Worm (Caenorhabditis elegans) whole organism, L4 larva: ENCODE data around the gene C14A6.8.

ENCODE experiments used
- F26F4.8 ChIP-seq: fragments of 200-800 bp; sonication (Bioruptor generic); conservative IDR thresholded peaks from 2 replicates; pipeline ENCODE4 v1.3.6; 2022; ENCODE audit warnings: missing genetic modification characterization, missing compliant biosample characterization
- F44E2.7 ChIP-seq: fragments of 200-800 bp; sonication (Bioruptor generic); IDR thresholded peaks from 2 replicates; pipeline ENCODE4 v2.1.2; 2022; ENCODE audit warnings: missing genetic modification characterization, missing compliant biosample characterization
- T20F7.1 ChIP-seq: fragments of 200-800 bp; sonication (Bioruptor generic); optimal IDR thresholded peaks from 2 replicates; lab custom pipeline; 2018; ENCODE audit warnings: mild to moderate bottlenecking, missing genetic modification characterization, missing compliant biosample characterization
- Y105C5A.15 ChIP-seq: fragments of 200-800 bp; sonication (Bioruptor generic); IDR thresholded peaks from 2 replicates; pipeline ENCODE4 v1.3.6; 2022; ENCODE audit warnings: missing genetic modification characterization, missing compliant biosample characterization
- Y5F2A.4 ChIP-seq: fragments of 200-800 bp; sonication (Bioruptor generic); optimal IDR thresholded peaks from 2 replicates; lab custom pipeline; 2018; ENCODE audit warnings: mild to moderate bottlenecking, missing genetic modification characterization, missing compliant biosample characterization
- ceh-20 ChIP-seq: fragments of 200-800 bp; sonication (Bioruptor generic); IDR thresholded peaks from 2 replicates; pipeline ENCODE4 v1.3.6; 2022; ENCODE audit warnings: missing genetic modification reagents, missing genetic modification characterization, missing compliant biosample characterization
- ceh-28 ChIP-seq: fragments of 150-350 bp; optimal IDR thresholded peaks from 2 replicates; lab custom pipeline; 2014; ENCODE audit warnings: missing biosample characterization, missing genetic modification reagents, missing genetic modification characterization
- ceh-44 ChIP-seq: fragments of 200-800 bp; sonication (Bioruptor generic); IDR thresholded peaks from 2 replicates; pipeline ENCODE4 v1.3.6; 2022; ENCODE audit warnings: missing genetic modification reagents, missing genetic modification characterization, missing compliant biosample characterization
- ceh-82 ChIP-seq: sonication (generic microtip); optimal IDR thresholded peaks from 2 replicates; lab custom pipeline; 2017; ENCODE audit warnings: missing biosample characterization, missing genetic modification characterization
- cey-2 ChIP-seq: sonication (generic microtip); optimal IDR thresholded peaks from 3 replicates; lab custom pipeline; 2017; ENCODE audit warnings: missing genetic modification characterization, mild to moderate bottlenecking, missing compliant biosample characterization, antibody characterized with exemption, borderline replicate concordance; ENCODE audit not compliant: insufficient read depth
- ctbp-1 ChIP-seq: fragments of 200-800 bp; sonication (Bioruptor generic); IDR thresholded peaks from 2 replicates; pipeline ENCODE4 v1.3.6; 2022; ENCODE audit warnings: missing genetic modification reagents, missing genetic modification characterization, missing compliant biosample characterization
- daf-16 ChIP-seq, 3 experiments: sonication (generic microtip); optimal IDR thresholded peaks; 2 replicates each; lab custom pipeline; 2016 to 2017; ENCODE audit warnings: missing genetic modification characterization in 3 of 3, missing genetic modification reagents in 3 of 3, mild to moderate bottlenecking in 2 of 3, missing compliant biosample characterization in 2 of 3, missing biosample characterization in 1 of 3, moderate library complexity in 1 of 3
- daf-8 ChIP-seq: fragments of 200-800 bp; sonication (Bioruptor generic); IDR thresholded peaks from 2 replicates; pipeline ENCODE4 v1.3.6; 2022; ENCODE audit warnings: missing genetic modification characterization, missing compliant biosample characterization
- dmd-6 ChIP-seq: fragments of 200-800 bp; sonication (Bioruptor generic); IDR thresholded peaks from 2 replicates; pipeline ENCODE4 v1.3.6; 2022; ENCODE audit warnings: missing genetic modification reagents, missing genetic modification characterization, missing compliant biosample characterization
- dmd-8 ChIP-seq: fragments of 200-800 bp; sonication (Bioruptor generic); IDR thresholded peaks from 2 replicates; pipeline ENCODE4 v1.3.6; 2022; ENCODE audit warnings: missing genetic modification characterization, missing compliant biosample characterization
- dmd-9 ChIP-seq: fragments of 200-800 bp; sonication (Bioruptor generic); IDR thresholded peaks from 2 replicates; pipeline ENCODE4 v1.3.6; 2022; ENCODE audit warnings: missing genetic modification reagents, missing genetic modification characterization, missing compliant biosample characterization
- dve-1 ChIP-seq: sonication (generic microtip); optimal IDR thresholded peaks from 2 replicates; lab custom pipeline; 2017; ENCODE audit warnings: antibody characterized with exemption, mild to moderate bottlenecking, missing genetic modification characterization, missing compliant biosample characterization; ENCODE audit not compliant: insufficient read depth
- hif-1 ChIP-seq, 2 experiments: sonication (generic microtip); optimal IDR thresholded peaks; 2 replicates each; lab custom pipeline; 2016 to 2017; ENCODE audit warnings: missing compliant biosample characterization in 2 of 2, missing genetic modification characterization in 2 of 2, missing genetic modification reagents in 2 of 2, missing genotype in 2 of 2, mild to moderate bottlenecking in 1 of 2
- lim-7 ChIP-seq: fragments of 200-800 bp; sonication (Bioruptor generic); IDR thresholded peaks from 2 replicates; pipeline ENCODE4 v1.3.6; 2022; ENCODE audit warnings: missing genetic modification characterization, missing compliant biosample characterization
- lin-1 ChIP-seq: fragments of 200-800 bp; sonication (Bioruptor generic); IDR thresholded peaks from 2 replicates; pipeline ENCODE4 v1.3.6; 2022; ENCODE audit warnings: missing genetic modification reagents, missing genetic modification characterization, missing compliant biosample characterization
- nhr-11 ChIP-seq: fragments of 150-350 bp; optimal IDR thresholded peaks from 2 replicates; lab custom pipeline; 2014; ENCODE audit warnings: missing biosample characterization, missing genetic modification characterization
- nhr-25 ChIP-seq: sonication (generic microtip); optimal IDR thresholded peaks from 2 replicates; lab custom pipeline; 2017; ENCODE audit warnings: missing genetic modification characterization, mild to moderate bottlenecking, missing compliant biosample characterization, antibody characterized with exemption, moderate library complexity, borderline replicate concordance; ENCODE audit not compliant: insufficient read depth
- php-3 ChIP-seq: fragments of 200-800 bp; sonication (Bioruptor generic); IDR thresholded peaks from 2 replicates; pipeline ENCODE4 v1.3.6; 2022; ENCODE audit warnings: missing genetic modification reagents, missing genetic modification characterization, missing compliant biosample characterization
- pqm-1 ChIP-seq: sonication (generic microtip); optimal IDR thresholded peaks from 2 replicates; lab custom pipeline; 2017; ENCODE audit warnings: missing biosample characterization, missing genetic modification characterization
- sdz-12 ChIP-seq: fragments of 200-800 bp; sonication (Bioruptor generic); optimal IDR thresholded peaks from 2 replicates; lab custom pipeline; 2018; ENCODE audit warnings: mild to moderate bottlenecking, missing genetic modification characterization, missing compliant biosample characterization
- snpc-1.2 ChIP-seq: fragments of 200-800 bp; sonication (Bioruptor generic); IDR thresholded peaks from 2 replicates; pipeline ENCODE4 v1.3.6; 2022; ENCODE audit warnings: missing genetic modification reagents, missing genetic modification characterization, missing compliant biosample characterization
- spr-1 ChIP-seq: sonication (generic microtip); optimal IDR thresholded peaks from 2 replicates; lab custom pipeline; 2016; ENCODE audit warnings: mild to moderate bottlenecking, missing genetic modification characterization, missing compliant biosample characterization
- spr-3 ChIP-seq: fragments of 200-800 bp; sonication (Bioruptor generic); optimal IDR thresholded peaks from 2 replicates; lab custom pipeline; 2018; ENCODE audit warnings: mild to moderate bottlenecking, missing genetic modification characterization, missing compliant biosample characterization
- unc-130 ChIP-seq: sonication (generic microtip); optimal IDR thresholded peaks from 2 replicates; lab custom pipeline; 2016; ENCODE audit warnings: missing genetic modification reagents, missing genetic modification characterization, missing compliant biosample characterization
- unc-62 ChIP-seq, 3 experiments: fragments of 150-350 bp in 1 of 3; sonication (generic microtip); optimal IDR thresholded peaks in 2 of 3; peaks in 1 of 3; 1 replicate in 1 of 3; 2 replicates in 2 of 3; lab custom pipeline; 2014 to 2017; ENCODE audit warnings: missing biosample characterization in 3 of 3, missing genetic modification characterization in 3 of 3, missing genetic modification reagents in 3 of 3, missing genotype in 1 of 3
- zfp-2 ChIP-seq: sonication (generic microtip); optimal IDR thresholded peaks from 2 replicates; lab custom pipeline; 2016; ENCODE audit warnings: mild to moderate bottlenecking, missing genetic modification characterization, missing compliant biosample characterization
- ztf-7 ChIP-seq: fragments of 150-350 bp; optimal IDR thresholded peaks from 2 replicates; lab custom pipeline; 2014; ENCODE audit warnings: missing biosample characterization, missing genetic modification characterization

The C14A6.8 gene

DNA sequence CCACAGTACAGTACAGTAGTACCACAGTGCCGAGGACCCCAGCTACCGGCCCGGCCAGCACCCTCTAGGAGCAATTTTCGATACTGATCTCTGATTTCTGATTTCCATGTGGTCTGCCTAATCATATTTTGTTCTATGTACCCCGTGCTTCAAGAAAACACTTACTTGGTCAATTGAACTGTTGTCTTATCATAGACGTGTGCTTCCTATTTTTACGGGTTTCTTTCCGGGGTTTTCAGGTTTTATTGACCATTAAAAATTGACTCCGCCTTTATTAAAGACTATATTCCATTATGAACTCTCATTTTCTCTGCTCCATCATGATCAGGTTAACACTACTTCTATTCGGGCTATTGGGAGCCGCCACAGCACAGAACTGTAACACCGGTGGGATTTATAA lies 13.8 kb downstream of the C14A6.8 start, which contains the start of gene clec-48 (continued):
- TF ChIP-seq nhr-11 (tag; lab: Kevin White, UChicago) (no peak), dmd-9 (GFP tag; lab: Robert Waterston, UW) (no peak), unc-130 (GFP tag; lab: Kevin White, UChicago) (no peak), F26F4.8 (GFP tag; lab: Robert Waterston, UW) (no peak), daf-8 (no peak), dmd-8 (GFP tag; lab: Robert Waterston, UW) (no peak), Y5F2A.4 (GFP tag; lab: Kevin White, UChicago) (no peak)

DNA sequence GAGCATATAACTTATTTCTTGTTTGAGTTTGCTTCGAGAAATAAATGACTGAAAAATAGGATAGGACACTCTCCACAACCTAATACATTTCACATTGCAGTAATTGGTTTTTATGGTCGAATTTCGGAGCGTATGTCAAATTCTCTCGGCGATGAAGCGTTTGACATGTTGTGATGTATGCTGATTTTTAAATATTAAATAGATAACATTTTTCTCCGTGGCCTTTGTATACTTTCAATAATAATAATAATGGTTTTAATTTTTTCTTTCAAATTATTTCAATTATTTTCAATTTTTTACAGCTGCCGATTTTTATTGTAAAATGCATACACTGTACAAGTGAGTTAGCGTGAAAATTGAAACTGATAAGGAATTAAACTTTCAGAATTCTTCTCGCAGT lies 25.4 kb downstream of the C14A6.8 start, which contains the start of gene C14A6.3:
TSS of gene C14A6.3 (plus strand) at position 301 of the 400 bp plus-strand sequence.
- TF ChIP-seq pqm-1 (tag; lab: Kevin White, UChicago) (peak; percentile 39), Y105C5A.15 (GFP tag; lab: Robert Waterston, UW) (no peak), snpc-1.2 (GFP tag; lab: Robert Waterston, UW) (no peak)

DNA sequence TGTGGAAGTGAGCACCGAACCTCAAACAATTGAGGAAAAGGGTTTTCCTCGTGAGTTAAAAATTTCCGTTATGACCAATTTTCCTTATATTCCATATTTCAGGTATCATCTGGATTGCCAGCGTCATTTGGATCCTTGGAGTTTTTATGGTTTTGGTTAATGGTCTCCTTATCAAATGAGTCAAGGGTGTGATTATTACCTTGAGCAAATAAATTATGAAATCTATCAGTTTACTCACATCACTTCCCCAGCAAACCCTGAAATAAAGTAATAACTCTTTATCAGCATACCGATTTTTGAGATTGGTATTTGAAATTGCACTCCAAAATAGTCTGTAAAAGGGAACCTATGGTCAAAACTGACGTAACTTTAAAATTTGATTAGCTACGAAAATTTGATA lies 27.0 kb downstream of the C14A6.8 start:
- TF ChIP-seq hif-1 (tag; optimal IDR thresholded peaks at IDR 0.05; lab: Kevin White, UChicago) (no peak), spr-3 (GFP tag; lab: Kevin White, UChicago) (no peak), daf-16 (GFP tag; optimal IDR thresholded peaks at IDR 0.05; lab: Kevin White, UChicago) (no peak), daf-16 (tag; optimal IDR thresholded peaks at IDR 0.05; lab: Kevin White, UChicago) (peak; percentile 0), spr-1 (tag; lab: Kevin White, UChicago) (no peak), php-3 (GFP tag; lab: Robert Waterston, UW) (peak; percentile 50; the same call in 1 of the 2 replicates), dmd-6 (no peak), dve-1 (tag; lab: Kevin White, UChicago) (no peak), pqm-1 (tag; lab: Kevin White, UChicago) (peak; percentile 31), T20F7.1 (no peak), sdz-12 (GFP tag; lab: Kevin White, UChicago) (no peak), zfp-2 (no peak), lin-1 (GFP tag; lab: Robert Waterston, UW) (no peak), lim-7 (GFP tag; lab: Robert Waterston, UW) (no peak), ceh-44 (no peak), ceh-28 (tag; lab: Kevin White, UChicago) (no peak), ztf-7 (tag; lab: Kevin White, UChicago) (no peak), ceh-82 (tag; lab: Kevin White, UChicago) (no peak), nhr-25 (tag; lab: Kevin White, UChicago) (no peak), cey-2 (tag; lab: Kevin White, UChicago) (no peak), unc-62 (GFP tag; optimal IDR thresholded peaks at IDR 0.05 in 1 of 2; lab: Kevin White, UChicago) (no peak), unc-62 (tag; optimal IDR thresholded peaks at IDR 0.05; lab: Kevin White, UChicago) (no peak)

DNA sequence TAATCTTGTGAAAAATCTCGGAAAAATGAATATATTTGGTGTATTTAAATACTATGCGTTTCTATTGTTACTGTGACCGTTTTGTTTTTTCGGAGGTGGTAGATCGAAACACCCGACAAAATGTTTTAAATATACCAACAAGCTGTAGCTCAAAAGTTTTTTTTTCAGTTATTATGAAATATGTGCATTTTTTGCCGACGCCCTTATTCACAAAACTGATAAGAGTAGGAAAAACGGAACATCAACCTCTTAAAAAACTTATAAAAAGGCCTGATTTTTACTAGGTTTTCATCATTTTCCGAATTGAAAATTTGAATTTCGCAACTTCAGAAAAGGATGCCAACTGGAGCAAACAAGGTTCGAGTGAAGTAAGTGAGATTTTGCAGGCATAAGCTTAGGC lies 28.0 kb downstream of the C14A6.8 start, which contains the start of gene Y37H2A.14:
TSS of gene Y37H2A.14 (plus strand) at position 301 of the 400 bp plus-strand sequence.
- TF ChIP-seq ceh-20 (no peak), pqm-1 (tag; lab: Kevin White, UChicago) (peak; percentile 22)

DNA sequence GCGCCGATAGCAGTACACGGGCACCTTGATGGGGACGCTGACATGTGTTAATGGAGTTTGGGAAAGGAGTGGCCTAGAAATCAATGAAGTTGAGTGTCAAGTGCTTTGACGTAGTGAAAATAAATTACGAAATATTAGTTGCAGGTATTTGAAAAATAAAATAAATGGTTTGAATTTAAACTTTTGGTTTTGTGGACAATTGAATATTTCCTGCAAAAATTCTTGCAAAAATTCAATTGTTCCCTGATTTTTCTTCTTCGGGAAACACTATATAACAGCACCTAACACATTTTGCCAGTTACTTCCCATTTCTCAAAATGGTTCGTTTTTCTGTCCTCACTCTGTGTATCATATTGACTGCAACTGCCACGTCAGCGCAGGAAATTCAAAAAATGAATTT lies 28.9 kb downstream of the C14A6.8 start, which contains the start of gene Y37H2A.13:
TSS of gene Y37H2A.13 (plus strand) at position 301 of the 400 bp plus-strand sequence.
- TF ChIP-seq F44E2.7 (GFP tag; lab: Robert Waterston, UW): no peak
- no peak for TF ChIP-seq pqm-1 (tag; lab: Kevin White, UChicago)
- TF ChIP-seq ctbp-1 (GFP tag; lab: Robert Waterston, UW): no peak
